Worm (Caenorhabditis elegans) whole organism, L2 larva: ENCODE measurements around the gene sre-48.
A peak's percentile ranks its signal among the peaks of the same experiment; 100 is the strongest.

ENCODE experiments used
- C34F6.9 ChIP-seq: fragments of 150-350 bp; optimal IDR thresholded peaks from 2 replicates; lab custom pipeline; 2014; ENCODE audit warnings: missing biosample characterization, missing genetic modification characterization
- F13H6.1 ChIP-seq: sonication (generic microtip); optimal IDR thresholded peaks from 2 replicates; lab custom pipeline; 2016; ENCODE audit warnings: missing genetic modification characterization, missing compliant biosample characterization
- R02D3.7 ChIP-seq: fragments of 150-350 bp; optimal IDR thresholded peaks from 2 replicates; lab custom pipeline; 2014; ENCODE audit warnings: missing biosample characterization, missing genetic modification characterization
- Y55F3AM.14 ChIP-seq: fragments of 200-800 bp; sonication (Bioruptor generic); optimal IDR thresholded peaks from 2 replicates; lab custom pipeline; 2018; ENCODE audit warnings: mild to moderate bottlenecking, missing genetic modification characterization, missing compliant biosample characterization
- ZK546.5 ChIP-seq: sonication (generic microtip); optimal IDR thresholded peaks from 2 replicates; lab custom pipeline; 2017; ENCODE audit warnings: missing biosample characterization, missing genetic modification characterization
- alr-1 ChIP-seq: fragments of 150-350 bp; optimal IDR thresholded peaks from 2 replicates; lab custom pipeline; 2014; ENCODE audit warnings: missing biosample characterization, missing genetic modification characterization
- aly-2 ChIP-seq: fragments of 150-350 bp; optimal IDR thresholded peaks from 2 replicates; lab custom pipeline; 2014; ENCODE audit warnings: missing biosample characterization, missing genetic modification characterization
- ama-1 ChIP-seq: fragments of 150-350 bp; optimal IDR thresholded peaks from 2 replicates; lab custom pipeline; 2018; ENCODE audit warnings: inconsistent platforms
- blmp-1 ChIP-seq: sonication (generic microtip); optimal IDR thresholded peaks from 2 replicates; lab custom pipeline; 2017; ENCODE audit warnings: missing genetic modification characterization, mild to moderate bottlenecking, missing compliant biosample characterization, antibody characterized with exemption, moderate library complexity; ENCODE audit not compliant: insufficient read depth
- ceh-16 ChIP-seq: fragments of 150-350 bp; optimal IDR thresholded peaks from 2 replicates; lab custom pipeline; 2014; ENCODE audit warnings: missing biosample characterization, missing genetic modification characterization
- ceh-82 ChIP-seq: fragments of 150-350 bp; optimal IDR thresholded peaks from 2 replicates; lab custom pipeline; 2014; ENCODE audit warnings: missing biosample characterization, missing genetic modification characterization
- crh-2 ChIP-seq: sonication (generic microtip); optimal IDR thresholded peaks from 2 replicates; lab custom pipeline; 2017; ENCODE audit warnings: missing biosample characterization, missing genetic modification characterization
- dmd-4 ChIP-seq: sonication (generic microtip); optimal IDR thresholded peaks from 2 replicates; lab custom pipeline; 2017; ENCODE audit warnings: missing biosample characterization, missing genetic modification characterization
- egl-27 ChIP-seq: sonication (generic microtip); optimal IDR thresholded peaks from 3 replicates; lab custom pipeline; 2017; ENCODE audit warnings: missing biosample characterization, missing genetic modification reagents, missing genetic modification characterization
- elt-1 ChIP-seq: fragments of 150-350 bp; optimal IDR thresholded peaks from 2 replicates; lab custom pipeline; 2014; ENCODE audit warnings: missing biosample characterization, missing genetic modification characterization
- elt-3 ChIP-seq: sonication (generic microtip); optimal IDR thresholded peaks from 2 replicates; lab custom pipeline; 2017; ENCODE audit warnings: missing biosample characterization, missing genetic modification characterization
- fos-1 ChIP-seq: fragments of 150-350 bp; optimal IDR thresholded peaks from 2 replicates; lab custom pipeline; 2014; ENCODE audit warnings: missing biosample characterization, missing genetic modification characterization
- lin-11 ChIP-seq: fragments of 150-350 bp; sonication (generic microtip); optimal IDR thresholded peaks from 2 replicates; lab custom pipeline; 2014; ENCODE audit warnings: missing biosample characterization, missing genetic modification characterization, inconsistent platforms, mixed read lengths
- lin-13 ChIP-seq: fragments of 150-350 bp; optimal IDR thresholded peaks from 2 replicates; lab custom pipeline; 2014; ENCODE audit warnings: missing biosample characterization, missing genetic modification reagents, missing genetic modification characterization
- lin-39 ChIP-seq: fragments of 150-350 bp; optimal IDR thresholded peaks from 2 replicates; lab custom pipeline; 2014; ENCODE audit warnings: missing biosample characterization, missing genetic modification reagents, missing genetic modification characterization
- mab-5 ChIP-seq: fragments of 150-350 bp; optimal IDR thresholded peaks from 2 replicates; lab custom pipeline; 2014; ENCODE audit warnings: missing biosample characterization, missing genetic modification characterization
- mbf-1 ChIP-seq: sonication (generic microtip); optimal IDR thresholded peaks from 2 replicates; lab custom pipeline; 2017; ENCODE audit warnings: missing biosample characterization, missing genetic modification characterization
- mdl-1 ChIP-seq, 2 experiments: fragments of 150-350 bp in 1 of 2; sonication (generic microtip) in 1 of 2; optimal IDR thresholded peaks; 2 replicates each; lab custom pipeline; 2017; ENCODE audit warnings: missing biosample characterization in 2 of 2, missing genetic modification characterization in 2 of 2
- nhr-10 ChIP-seq: sonication (generic microtip); optimal IDR thresholded peaks from 2 replicates; lab custom pipeline; 2017; ENCODE audit warnings: missing biosample characterization, missing genetic modification characterization
- nhr-11 ChIP-seq: fragments of 150-350 bp; optimal IDR thresholded peaks from 2 replicates; lab custom pipeline; 2014; ENCODE audit warnings: missing biosample characterization, missing genetic modification characterization
- nhr-12 ChIP-seq: fragments of 150-350 bp; optimal IDR thresholded peaks from 2 replicates; lab custom pipeline; 2014; ENCODE audit warnings: missing biosample characterization, missing genetic modification characterization
- nhr-129 ChIP-seq: fragments of 150-350 bp; optimal IDR thresholded peaks from 2 replicates; lab custom pipeline; 2014; ENCODE audit warnings: missing biosample characterization, missing genetic modification characterization
- nhr-21 ChIP-seq: fragments of 150-350 bp; optimal IDR thresholded peaks from 2 replicates; lab custom pipeline; 2014; ENCODE audit warnings: missing biosample characterization, missing genetic modification characterization
- nhr-23 ChIP-seq: fragments of 150-350 bp; optimal IDR thresholded peaks from 2 replicates; lab custom pipeline; 2014; ENCODE audit warnings: missing biosample characterization, missing genetic modification reagents, missing genetic modification characterization
- nhr-237 ChIP-seq: fragments of 150-350 bp; optimal IDR thresholded peaks from 2 replicates; lab custom pipeline; 2014; ENCODE audit warnings: missing biosample characterization, missing genetic modification characterization
- nhr-25 ChIP-seq: fragments of 150-350 bp; sonication (generic microtip); optimal IDR thresholded peaks from 3 replicates; lab custom pipeline; 2014; ENCODE audit warnings: missing biosample characterization, missing genetic modification characterization
- nhr-6 ChIP-seq: fragments of 150-350 bp; optimal IDR thresholded peaks from 2 replicates; lab custom pipeline; 2014; ENCODE audit warnings: missing biosample characterization, missing genetic modification characterization
- nhr-77 ChIP-seq: fragments of 150-350 bp; optimal IDR thresholded peaks from 2 replicates; lab custom pipeline; 2014; ENCODE audit warnings: missing biosample characterization, missing genetic modification characterization
- peb-1 ChIP-seq: fragments of 150-350 bp; optimal IDR thresholded peaks from 2 replicates; lab custom pipeline; 2014; ENCODE audit warnings: missing biosample characterization, missing genetic modification characterization
- sem-4 ChIP-seq: fragments of 150-350 bp; optimal IDR thresholded peaks from 2 replicates; lab custom pipeline; 2014; ENCODE audit warnings: missing biosample characterization, missing genetic modification reagents, missing genetic modification characterization
- skn-1 ChIP-seq: sonication (generic microtip); optimal IDR thresholded peaks from 2 replicates; lab custom pipeline; 2017; ENCODE audit warnings: missing biosample characterization, missing genetic modification characterization
- sma-3 ChIP-seq: sonication (generic microtip); optimal IDR thresholded peaks from 2 replicates; lab custom pipeline; 2016; ENCODE audit warnings: missing genetic modification reagents, missing genetic modification characterization, missing compliant biosample characterization
- sma-9 ChIP-seq, 2 experiments: fragments of 150-350 bp in 1 of 2; sonication (generic microtip) in 1 of 2; optimal IDR thresholded peaks; 2 replicates each; lab custom pipeline; 2014 to 2016; ENCODE audit warnings: missing genetic modification characterization in 2 of 2, mild to moderate bottlenecking in 1 of 2, missing biosample characterization in 1 of 2, missing compliant biosample characterization in 1 of 2, missing genetic modification reagents in 1 of 2, moderate library complexity in 1 of 2
- snpc-4 ChIP-seq: fragments of 150-350 bp; optimal IDR thresholded peaks from 2 replicates; lab custom pipeline; 2014; ENCODE audit warnings: missing biosample characterization, missing genetic modification characterization
- unc-39 ChIP-seq: fragments of 150-350 bp; optimal IDR thresholded peaks from 2 replicates; lab custom pipeline; 2014; ENCODE audit warnings: missing biosample characterization, missing genetic modification characterization
- unc-55 ChIP-seq: fragments of 150-350 bp; sonication (generic microtip); optimal IDR thresholded peaks from 3 replicates; lab custom pipeline; 2014; ENCODE audit warnings: missing biosample characterization, missing genetic modification reagents, missing genetic modification characterization
- unc-62 ChIP-seq: fragments of 150-350 bp; optimal IDR thresholded peaks from 2 replicates; lab custom pipeline; 2014; ENCODE audit warnings: missing biosample characterization, missing genetic modification reagents, missing genetic modification characterization
- zag-1 ChIP-seq: fragments of 150-350 bp; optimal IDR thresholded peaks from 2 replicates; lab custom pipeline; 2014; ENCODE audit warnings: missing biosample characterization, missing genetic modification characterization
- ztf-1 ChIP-seq: fragments of 200-800 bp; sonication (Bioruptor generic); conservative IDR thresholded peaks from 2 replicates; pipeline ENCODE4 v1.3.6; 2022; ENCODE audit warnings: missing genetic modification characterization, missing compliant biosample characterization
- ztf-11 ChIP-seq: sonication (generic microtip); optimal IDR thresholded peaks from 2 replicates; lab custom pipeline; 2017; ENCODE audit warnings: missing biosample characterization, missing genetic modification characterization
- ztf-4 ChIP-seq: fragments of 150-350 bp; optimal IDR thresholded peaks from 2 replicates; lab custom pipeline; 2014; ENCODE audit warnings: missing biosample characterization, missing genetic modification characterization

sre-48 gene

ce11 chrII:13981819-13982218 is 2.1 kb upstream of the sre-48 start:
- TF ChIP-seq ztf-11: no peak
- peak; percentile 52 for TF ChIP-seq fos-1 (tag; lab: Kevin White, UChicago)

ce11 chrII:13981097-13981496 is 1.4 kb upstream of the sre-48 start, which contains the start of gene Y39G8B.9:
Gene Y39G8B.9 (plus strand): TSS chrII:13981365.
- TF ChIP-seq fos-1 (tag; lab: Kevin White, UChicago) (peak; percentile 54), nhr-11 (tag; lab: Kevin White, UChicago) (no peak), ceh-16 (tag; lab: Kevin White, UChicago) (no peak)

- TF ChIP-seq lin-39 (tag; lab: Kevin White, UChicago) (no peak), snpc-4 (no peak), nhr-12 (tag; lab: Kevin White, UChicago) (no peak), nhr-11 (tag; lab: Kevin White, UChicago) (no peak), ceh-82 (tag; lab: Kevin White, UChicago) (no peak), ZK546.5 (no peak), aly-2 (tag; lab: Kevin White, UChicago) (no peak), sma-3 (no peak), mab-5 (tag; lab: Kevin White, UChicago) (no peak), nhr-6 (tag; lab: Kevin White, UChicago) (no peak), Y55F3AM.14 (GFP tag; lab: Kevin White, UChicago) (no peak), ceh-16 (tag; lab: Kevin White, UChicago) (no peak)
Measured at ce11 chrII:13977701-13978100, 2.0 kb downstream of the sre-48 start.

DNA sequence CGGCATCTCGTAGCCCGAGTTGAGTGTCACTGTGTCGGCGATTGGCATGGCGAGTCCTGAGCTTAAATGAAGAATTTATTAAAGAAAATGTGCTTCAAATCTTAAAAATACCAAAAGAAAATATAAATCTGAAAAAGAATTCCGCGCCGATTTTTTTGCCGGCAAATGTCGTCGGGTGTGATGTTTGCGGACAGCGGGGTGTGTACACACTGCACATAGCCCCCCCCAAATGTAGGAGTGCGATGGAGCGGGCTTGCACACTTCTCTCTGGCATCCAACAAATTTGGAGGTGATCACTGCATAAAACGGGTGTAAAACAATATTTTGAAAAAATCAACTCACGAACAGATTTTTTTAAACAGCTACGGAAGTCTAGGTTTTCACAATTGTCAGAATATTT is 3.5 kb downstream of the sre-48 start, which contains the start of gene Y39G8B.2:
Gene Y39G8B.2, minus strand, starts transcription at position 61 of the 400 bp plus-strand sequence.
- TF ChIP-seq snpc-4 (peak; percentile 84), C34F6.9 (tag; lab: Kevin White, UChicago) (peak; percentile 92), unc-39 (tag; lab: Kevin White, UChicago) (no peak), sma-3 (peak; percentile 74), R02D3.7 (tag; lab: Kevin White, UChicago) (no peak), crh-2 (peak; percentile 83), aly-2 (tag; lab: Kevin White, UChicago) (no peak), ztf-1 (GFP tag; lab: Robert Waterston, UW) (no peak), skn-1 (peak; percentile 5), nhr-23 (tag; lab: Kevin White, UChicago) (no peak), nhr-129 (peak; percentile 80), ztf-11 (no peak), blmp-1 (tag; lab: Kevin White, UChicago) (peak; percentile 55), nhr-25 (tag; lab: Kevin White, UChicago) (peak; percentile 86), lin-13 (GFP tag; lab: Kevin White, UChicago) (peak; percentile 90), dmd-4 (tag; lab: Kevin White, UChicago) (no peak), nhr-12 (tag; lab: Kevin White, UChicago) (no peak), sma-9 (GFP tag; optimal IDR thresholded peaks at IDR 0.05; lab: Kevin White, UChicago) (peak; percentile 72), sma-9 (tag; optimal IDR thresholded peaks at IDR 0.05; lab: Kevin White, UChicago) (no peak), unc-62 (GFP tag; lab: Kevin White, UChicago) (no peak), egl-27 (tag; lab: Kevin White, UChicago) (peak; percentile 36), ZK546.5 (peak; percentile 15), mdl-1 (tag; optimal IDR thresholded peaks at IDR 0.05; lab: Kevin White, UChicago) (no peak), mbf-1 (tag; lab: Kevin White, UChicago) (no peak), nhr-21 (peak; percentile 51), zag-1 (peak; percentile 31), ama-1 (no peak), Y55F3AM.14 (GFP tag; lab: Kevin White, UChicago) (peak; percentile 49), nhr-10 (no peak), F13H6.1 (peak; percentile 78), nhr-237 (tag; lab: Kevin White, UChicago) (no peak), elt-1 (no peak), nhr-77 (tag; lab: Kevin White, UChicago) (peak; percentile 63), alr-1 (no peak), fos-1 (tag; lab: Kevin White, UChicago) (peak; percentile 65), sem-4 (peak; percentile 22), elt-3 (tag; lab: Kevin White, UChicago) (no peak), ceh-16 (tag; lab: Kevin White, UChicago) (no peak), ztf-4 (no peak), nhr-11 (tag; lab: Kevin White, UChicago) (no peak), peb-1 (tag; lab: Kevin White, UChicago) (no peak), unc-55 (GFP tag; lab: Kevin White, UChicago) (peak; percentile 93), nhr-6 (tag; lab: Kevin White, UChicago) (no peak), ceh-82 (tag; lab: Kevin White, UChicago) (peak; percentile 29), lin-11 (tag; lab: Kevin White, UChicago) (peak; percentile 75)
